Fruit fly (Drosophila melanogaster) whole organism, embryonic: ENCODE measurements around the gene CG10747.

ENCODE experiments used
- Asciz ChIP-seq: fragments of 200-800 bp; sonication (Bioruptor generic); optimal IDR thresholded peaks from 2 replicates; lab custom pipeline; 2017; ENCODE audit warnings: missing biosample characterization, mild to moderate bottlenecking, missing genetic modification characterization, missing genetic modification reagents
- Awh ChIP-seq: fragments of 200-800 bp; sonication (Bioruptor generic); IDR thresholded peaks from 2 replicates; pipeline ENCODE4, ENCODE4 v1.3.6; 2022; ENCODE audit warnings: missing biosample characterization, missing genetic modification characterization
- BtbVII ChIP-seq: fragments of 200-800 bp; sonication (Bioruptor generic); optimal IDR thresholded peaks from 3 replicates; lab custom pipeline; 2017; ENCODE audit warnings: missing biosample characterization, mild to moderate bottlenecking, missing genetic modification characterization
- CG10462 ChIP-seq: fragments of 200-800 bp; sonication (Bioruptor generic); optimal IDR thresholded peaks from 2 replicates; lab custom pipeline; 2016; ENCODE audit warnings: missing biosample characterization, missing genetic modification characterization
- CG11504 ChIP-seq: fragments of 200-800 bp; sonication (Bioruptor generic); optimal IDR thresholded peaks from 3 replicates; lab custom pipeline; 2019; ENCODE audit warnings: missing biosample characterization, mild to moderate bottlenecking, missing genetic modification characterization, moderate library complexity
- CG11560 ChIP-seq: fragments of 200-800 bp; sonication (Bioruptor generic); IDR thresholded peaks from 3 replicates; pipeline ENCODE4 v1.3.6; 2022; ENCODE audit warnings: missing biosample characterization, missing genetic modification characterization
- CG12744 ChIP-seq: fragments of 200-800 bp; sonication (Bioruptor generic); optimal IDR thresholded peaks from 2 replicates; lab custom pipeline; 2016; ENCODE audit warnings: missing biosample characterization, missing genetic modification characterization
- CG12769 ChIP-seq: fragments of 200-800 bp; sonication (Bioruptor generic); optimal IDR thresholded peaks from 2 replicates; lab custom pipeline; 2019; ENCODE audit warnings: missing biosample characterization, mild to moderate bottlenecking, missing genetic modification characterization, moderate library complexity
- CG14014 ChIP-seq: fragments of 200-800 bp; sonication (Bioruptor generic); IDR thresholded peaks from 2 replicates; pipeline ENCODE4 v1.3.6; 2022; ENCODE audit warnings: missing biosample characterization, missing genetic modification characterization
- CG15269 ChIP-seq: fragments of 200-800 bp; sonication (Bioruptor generic); optimal IDR thresholded peaks from 2 replicates; lab custom pipeline; 2018; ENCODE audit warnings: missing biosample characterization, mild to moderate bottlenecking, missing genetic modification characterization, moderate library complexity
- CG18599 ChIP-seq: fragments of 200-800 bp; sonication (Bioruptor generic); optimal IDR thresholded peaks from 3 replicates; lab custom pipeline; 2017; ENCODE audit warnings: missing biosample characterization, missing genetic modification characterization, mild to moderate bottlenecking, moderate library complexity, missing genetic modification reagents
- CG18764 ChIP-seq: fragments of 200-800 bp; sonication (Bioruptor generic); optimal IDR thresholded peaks from 3 replicates; lab custom pipeline; 2016; ENCODE audit warnings: missing biosample characterization, missing genetic modification characterization
- CG2116 ChIP-seq: fragments of 200-800 bp; sonication (Bioruptor generic); optimal IDR thresholded peaks from 3 replicates; lab custom pipeline; 2018; ENCODE audit warnings: missing biosample characterization, mild to moderate bottlenecking, missing genetic modification characterization
- CG2875 ChIP-seq: fragments of 200-800 bp; sonication (Bioruptor generic); optimal IDR thresholded peaks from 2 replicates; lab custom pipeline; 2017; ENCODE audit warnings: missing biosample characterization, mild to moderate bottlenecking, missing genetic modification characterization, missing genetic modification reagents
- CG31365 ChIP-seq: fragments of 200-800 bp; sonication (Bioruptor generic); optimal IDR thresholded peaks from 2 replicates; lab custom pipeline; 2018; ENCODE audit warnings: missing biosample characterization, mild to moderate bottlenecking, missing genetic modification characterization
- CG31441 ChIP-seq: fragments of 200-800 bp; sonication (Bioruptor generic); IDR thresholded peaks from 2 replicates; pipeline ENCODE4 v1.3.6; 2022; ENCODE audit warnings: missing biosample characterization, missing genetic modification characterization
- CG4820 ChIP-seq: fragments of 200-800 bp; sonication (Bioruptor generic); optimal IDR thresholded peaks from 3 replicates; lab custom pipeline; 2016; ENCODE audit warnings: missing biosample characterization, missing genetic modification characterization
- CG6654 ChIP-seq: fragments of 200-800 bp; sonication (Bioruptor generic); optimal IDR thresholded peaks from 2 replicates; lab custom pipeline; 2017; ENCODE audit warnings: missing biosample characterization, mild to moderate bottlenecking, missing genetic modification characterization
- CG6689 ChIP-seq: fragments of 200-800 bp; sonication (Bioruptor generic); IDR thresholded peaks from 2 replicates; pipeline ENCODE4 v1.3.6; 2022; ENCODE audit warnings: missing biosample characterization, missing genetic modification characterization
- CG8281 ChIP-seq: fragments of 200-800 bp; sonication (Bioruptor generic); optimal IDR thresholded peaks from 2 replicates; lab custom pipeline; 2018; ENCODE audit warnings: missing biosample characterization, mild to moderate bottlenecking, missing genetic modification characterization, moderate library complexity
- CG9817 ChIP-seq: fragments of 200-800 bp; sonication (Bioruptor generic); optimal IDR thresholded peaks from 2 replicates; lab custom pipeline; 2018; ENCODE audit warnings: missing biosample characterization, mild to moderate bottlenecking, missing genetic modification characterization, moderate library complexity
- CoRest ChIP-seq: fragments of 200-800 bp; sonication (Bioruptor generic); optimal IDR thresholded peaks from 3 replicates; lab custom pipeline; 2018; ENCODE audit warnings: missing biosample characterization, mild to moderate bottlenecking, missing genetic modification characterization, moderate library complexity
- Dfd ChIP-seq, 2 experiments: fragments of >200 bp; optimal IDR thresholded peaks; 2 replicates each; lab custom pipeline; 2017; ENCODE audit warnings: missing biosample characterization in 2 of 2, missing genetic modification characterization in 2 of 2
- Dip2 ChIP-seq: fragments of 200-800 bp; sonication (Bioruptor generic); IDR thresholded peaks from 2 replicates; pipeline ENCODE4 v1.3.6; 2022; ENCODE audit warnings: missing biosample characterization, missing genetic modification characterization
- Fer3 ChIP-seq: fragments of 200-800 bp; sonication (Bioruptor generic); optimal IDR thresholded peaks from 2 replicates; lab custom pipeline; 2018; ENCODE audit warnings: missing biosample characterization, mild to moderate bottlenecking, missing genetic modification characterization, moderate library complexity
- Hey ChIP-seq: fragments of 200-800 bp; sonication (Bioruptor generic); optimal IDR thresholded peaks from 3 replicates; lab custom pipeline; 2018; ENCODE audit warnings: missing biosample characterization, mild to moderate bottlenecking, missing genetic modification characterization
- Kr ChIP-seq: fragments of 200-800 bp; sonication (Bioruptor generic); optimal IDR thresholded peaks from 2 replicates; lab custom pipeline; 2017; ENCODE audit warnings: missing biosample characterization, mild to moderate bottlenecking, missing genetic modification characterization
- Meics ChIP-seq: fragments of 200-800 bp; sonication (Bioruptor generic); optimal IDR thresholded peaks from 2 replicates; lab custom pipeline; 2017; ENCODE audit warnings: missing biosample characterization, mild to moderate bottlenecking, missing genetic modification characterization
- Mes4 ChIP-seq: fragments of 200-800 bp; sonication (Bioruptor generic); optimal IDR thresholded peaks from 2 replicates; lab custom pipeline; 2016; ENCODE audit warnings: missing biosample characterization, missing genetic modification characterization
- NK7.1 ChIP-seq: fragments of 200-800 bp; sonication (Bioruptor generic); optimal IDR thresholded peaks from 3 replicates; lab custom pipeline; 2016; ENCODE audit warnings: missing biosample characterization, missing genetic modification characterization
- Nf-YC ChIP-seq: fragments of 200-800 bp; optimal IDR thresholded peaks from 3 replicates; lab custom pipeline; 2019; ENCODE audit warnings: missing biosample characterization, mild to moderate bottlenecking, missing genetic modification characterization, moderate library complexity
- Sin3A ChIP-seq: fragments of >200 bp; optimal IDR thresholded peaks from 2 replicates; lab custom pipeline; 2018
- Sox100B ChIP-seq: fragments of 200-800 bp; sonication (Bioruptor generic); optimal IDR thresholded peaks from 3 replicates; lab custom pipeline; 2018; ENCODE audit warnings: missing biosample characterization, mild to moderate bottlenecking, missing genetic modification characterization
- Tbp ChIP-seq: fragments of >200 bp; optimal IDR thresholded peaks from 2 replicates; lab custom pipeline; 2018; ENCODE audit warnings: missing biosample characterization, missing genetic modification characterization
- caup ChIP-seq: fragments of 200-800 bp; sonication (Bioruptor generic); optimal IDR thresholded peaks from 3 replicates; lab custom pipeline; 2017; ENCODE audit warnings: missing biosample characterization, mild to moderate bottlenecking, missing genetic modification characterization, moderate library complexity; ENCODE audit not compliant: severe bottlenecking
- chm ChIP-seq: fragments of 200-800 bp; sonication (Bioruptor generic); IDR thresholded peaks from 2 replicates; pipeline ENCODE4 v1.3.6; 2022; ENCODE audit warnings: missing biosample characterization, missing genetic modification characterization
- chn ChIP-seq: fragments of 200-800 bp; sonication (Bioruptor generic); optimal IDR thresholded peaks from 2 replicates; lab custom pipeline; 2016; ENCODE audit warnings: missing biosample characterization, missing genetic modification characterization
- croc ChIP-seq: fragments of 200-800 bp; sonication (Bioruptor generic); conservative IDR thresholded peaks from 3 replicates; pipeline ENCODE4 v1.3.6; 2022; ENCODE audit warnings: missing biosample characterization, missing genetic modification characterization
- da ChIP-seq: fragments of 200-800 bp; sonication (Bioruptor generic); optimal IDR thresholded peaks from 2 replicates; lab custom pipeline; 2016; ENCODE audit warnings: missing biosample characterization, missing genetic modification characterization
- grau ChIP-seq: fragments of 200-800 bp; optimal IDR thresholded peaks from 3 replicates; lab custom pipeline; 2019; ENCODE audit warnings: missing biosample characterization, mild to moderate bottlenecking, missing genetic modification characterization, moderate library complexity
- kay ChIP-seq: fragments of 200-800 bp; sonication (Bioruptor generic); optimal IDR thresholded peaks from 2 replicates; lab custom pipeline; 2016; ENCODE audit warnings: missing biosample characterization, missing genetic modification characterization
- onecut ChIP-seq: fragments of 200-800 bp; sonication (Bioruptor generic); IDR thresholded peaks from 2 replicates; pipeline ENCODE4 v1.3.6; 2022; ENCODE audit warnings: missing biosample characterization, missing genetic modification characterization
- pfk ChIP-seq: fragments of 200-800 bp; sonication (Bioruptor generic); optimal IDR thresholded peaks from 2 replicates; lab custom pipeline; 2018; ENCODE audit warnings: missing biosample characterization, mild to moderate bottlenecking, missing genetic modification characterization, moderate library complexity
- pnt ChIP-seq: fragments of 200-800 bp; sonication (Bioruptor generic); optimal IDR thresholded peaks from 3 replicates; lab custom pipeline; 2016; ENCODE audit warnings: missing biosample characterization, missing genetic modification characterization
- psq ChIP-seq: fragments of 200-800 bp; sonication (Bioruptor generic); optimal IDR thresholded peaks from 2 replicates; lab custom pipeline; 2017; ENCODE audit warnings: missing biosample characterization, missing genetic modification characterization
- row ChIP-seq: fragments of 200-800 bp; sonication (Bioruptor generic); IDR thresholded peaks from 3 replicates; pipeline ENCODE4 v1.3.6; 2022; ENCODE audit warnings: missing biosample characterization, missing genetic modification characterization
- seq ChIP-seq: fragments of 200-800 bp; sonication (Bioruptor generic); IDR thresholded peaks from 2 replicates; pipeline ENCODE4 v1.3.6; 2022; ENCODE audit warnings: missing biosample characterization, missing genetic modification characterization
- stwl ChIP-seq: fragments of 200-800 bp; sonication (Bioruptor generic); optimal IDR thresholded peaks from 3 replicates; lab custom pipeline; 2018; ENCODE audit warnings: missing biosample characterization, mild to moderate bottlenecking, missing genetic modification characterization, moderate library complexity
- vfl ChIP-seq: fragments of 200-800 bp; sonication (Bioruptor generic); optimal IDR thresholded peaks from 2 replicates; lab custom pipeline; 2016; ENCODE audit warnings: missing biosample characterization, missing genetic modification characterization
- wor ChIP-seq: fragments of 200-800 bp; sonication (Bioruptor generic); IDR thresholded peaks from 2 replicates; pipeline ENCODE4 v1.3.6; 2022; ENCODE audit warnings: missing biosample characterization, missing genetic modification characterization

CG10747 gene

dm6 chr2L:20091094-20091679 lies at the start of gene CG10747, which contains the start of gene Pyroxd1 (continued):
- TF ChIP-seq row (GFP tag; lab: Robert Waterston, UW): peak; percentile 99
- TF ChIP-seq CG6689 (GFP tag; lab: Robert Waterston, UW): peak; percentile 97
- peak; percentile 100 for TF ChIP-seq grau (tag; lab: Kevin White, UChicago)
- peak; percentile 94 for TF ChIP-seq wor (GFP tag; lab: Robert Waterston, UW)
- peak; percentile 88 for TF ChIP-seq CG2875 (GFP tag; lab: Kevin White, UChicago)
- TF ChIP-seq CG10462 (GFP tag; lab: Kevin White, UChicago): peak; percentile 96
- TF ChIP-seq Sox100B (GFP tag; lab: Kevin White, UChicago): peak; percentile 96
- TF ChIP-seq CG31365 (tag; lab: Kevin White, UChicago): peak; percentile 85
- peak; percentile 90 for TF ChIP-seq CG11560 (tag; lab: Robert Waterston, UW)
- peak; percentile 96 for TF ChIP-seq CG18599 (GFP tag; lab: Kevin White, UChicago)
- TF ChIP-seq vfl (GFP tag; lab: Kevin White, UChicago): peak; percentile 96
- TF ChIP-seq CG15269: peak; percentile 98
- TF ChIP-seq CG6654: peak; percentile 93
- TF ChIP-seq Tbp: no peak
- peak; percentile 87 for TF ChIP-seq CG8281 (tag; lab: Kevin White, UChicago)
- TF ChIP-seq CG9817: peak; percentile 98
- TF ChIP-seq CG31441: peak; percentile 94
- peak; percentile 95 for TF ChIP-seq pnt (GFP tag; lab: Kevin White, UChicago)
- TF ChIP-seq caup (GFP tag; lab: Kevin White, UChicago): peak; percentile 96
- TF ChIP-seq onecut (GFP tag; lab: Robert Waterston, UW): peak; percentile 86
- peak; percentile 87 for TF ChIP-seq Hey (tag; lab: Kevin White, UChicago)
- TF ChIP-seq Kr: no peak
- TF ChIP-seq chm (GFP tag; lab: Robert Waterston, UW): peak; percentile 92
- TF ChIP-seq Dfd (GFP tag; optimal IDR thresholded peaks at IDR 0.05; lab: Kevin White, UChicago): peak in 1 of 2 experiments; percentile 85
- TF ChIP-seq CG2116: peak; percentile 84
- TF ChIP-seq seq (GFP tag; lab: Robert Waterston, UW): peak; percentile 96
- peak; percentile 49 for TF ChIP-seq pfk (GFP tag; lab: Kevin White, UChicago)
- TF ChIP-seq da (GFP tag; lab: Kevin White, UChicago): peak; percentile 90
- TF ChIP-seq Dip2 (GFP tag; lab: Robert Waterston, UW): peak; percentile 42; the same call in 1 of the 2 replicates
- peak; percentile 96 for TF ChIP-seq chn (GFP tag; lab: Kevin White, UChicago)
- TF ChIP-seq Nf-YC (tag; lab: Kevin White, UChicago): peak; percentile 90
- peak; percentile 45 for TF ChIP-seq stwl (tag; lab: Kevin White, UChicago)
- peak; percentile 97 for TF ChIP-seq CG12769 (tag; lab: Kevin White, UChicago)
- peak; percentile 96 for TF ChIP-seq CG11504 (tag; lab: Kevin White, UChicago)
- TF ChIP-seq CoRest (tag; lab: Kevin White, UChicago): peak; percentile 99
- peak; percentile 86 for TF ChIP-seq Awh (GFP tag; lab: Robert Waterston, UW)
- TF ChIP-seq CG4820 (GFP tag; lab: Kevin White, UChicago): peak; percentile 96
- peak; percentile 90 for TF ChIP-seq NK7.1 (GFP tag; lab: Kevin White, UChicago)
- TF ChIP-seq kay (GFP tag; lab: Kevin White, UChicago): peak; percentile 93
- peak; percentile 94 for TF ChIP-seq croc (GFP tag; lab: Robert Waterston, UW)
- peak; percentile 90 for TF ChIP-seq Mes4 (GFP tag; lab: Kevin White, UChicago)
- TF ChIP-seq BtbVII (GFP tag; lab: Kevin White, UChicago): peak; percentile 95
- TF ChIP-seq Asciz (GFP tag; lab: Kevin White, UChicago): peak; percentile 92
- peak; percentile 85 for TF ChIP-seq psq
- TF ChIP-seq CG12744 (GFP tag; lab: Kevin White, UChicago): peak; percentile 95
- TF ChIP-seq Fer3 (tag; lab: Kevin White, UChicago): peak; percentile 96
- peak; percentile 96 for TF ChIP-seq CG14014
- TF ChIP-seq CG18764 (GFP tag; lab: Kevin White, UChicago): peak; percentile 91
- TF ChIP-seq Sin3A: no peak
- TF ChIP-seq Meics (GFP tag; lab: Kevin White, UChicago): peak; percentile 96
